Worm (Caenorhabditis elegans) whole organism, young adult: Measurements from ENCODE around the gene srd-21.
"Not testable (repeated sequence)": the region's sequence is repeated elsewhere in the genome, so short reads cannot be mapped to it uniquely, and the experiment has no call there.

ENCODE experiments used
- B0019.2 ChIP-seq: fragments of 200-800 bp; sonication (Bioruptor generic); conservative IDR thresholded peaks from 2 replicates; pipeline ENCODE4 v1.3.6; 2022; ENCODE audit warnings: missing genetic modification reagents, missing genetic modification characterization, missing compliant biosample characterization
- F33H1.4 ChIP-seq: fragments of 200-800 bp; sonication (Bioruptor generic); IDR thresholded peaks from 2 replicates; pipeline ENCODE4 v1.3.6; 2022; ENCODE audit warnings: missing genetic modification reagents, missing genetic modification characterization, missing compliant biosample characterization
- F49E8.2 ChIP-seq: sonication (generic microtip); optimal IDR thresholded peaks from 3 replicates; lab custom pipeline; 2017; ENCODE audit warnings: missing genetic modification characterization, mild to moderate bottlenecking, missing compliant biosample characterization, antibody characterized with exemption, moderate library complexity; ENCODE audit not compliant: insufficient read depth
- F52B5.7 ChIP-seq: sonication (generic microtip); optimal IDR thresholded peaks from 2 replicates; lab custom pipeline; 2016; ENCODE audit warnings: mild to moderate bottlenecking, missing genetic modification characterization, missing compliant biosample characterization
- F57C9.4 ChIP-seq: sonication (generic microtip); optimal IDR thresholded peaks from 2 replicates; lab custom pipeline; 2017; ENCODE audit warnings: mild to moderate bottlenecking, missing genetic modification characterization, missing compliant biosample characterization
- T26A5.8 ChIP-seq: sonication (generic microtip); optimal IDR thresholded peaks from 2 replicates; lab custom pipeline; 2016; ENCODE audit warnings: missing genetic modification characterization, missing compliant biosample characterization
- atf-7 ChIP-seq: sonication (generic microtip); optimal IDR thresholded peaks from 2 replicates; lab custom pipeline; 2017; ENCODE audit warnings: mild to moderate bottlenecking, missing genetic modification characterization, missing compliant biosample characterization
- athp-1 ChIP-seq: sonication (generic microtip); optimal IDR thresholded peaks from 2 replicates; lab custom pipeline; 2017; ENCODE audit warnings: mild to moderate bottlenecking, missing genetic modification characterization, missing compliant biosample characterization
- attf-3 ChIP-seq: fragments of 200-800 bp; sonication (Bioruptor generic); conservative IDR thresholded peaks from 2 replicates; pipeline ENCODE4 v1.3.6; 2022; ENCODE audit warnings: missing genetic modification reagents, missing genetic modification characterization, missing compliant biosample characterization
- ceh-100 ChIP-seq: fragments of 200-800 bp; sonication (Bioruptor generic); IDR thresholded peaks from 2 replicates; pipeline ENCODE4 v1.3.6; 2022; ENCODE audit warnings: missing genetic modification reagents, missing genetic modification characterization, missing compliant biosample characterization
- ceh-27 ChIP-seq: fragments of 200-800 bp; sonication (Bioruptor generic); optimal IDR thresholded peaks from 2 replicates; lab custom pipeline; 2018; ENCODE audit warnings: mild to moderate bottlenecking, missing genetic modification characterization, moderate library complexity, missing compliant biosample characterization
- ceh-40 ChIP-seq: fragments of 200-800 bp; sonication (Bioruptor generic); IDR thresholded peaks from 2 replicates; pipeline ENCODE4 v1.3.6; 2022; ENCODE audit warnings: missing genetic modification characterization, missing compliant biosample characterization
- ceh-79 ChIP-seq: sonication (generic microtip); optimal IDR thresholded peaks from 2 replicates; lab custom pipeline; 2017; ENCODE audit warnings: mild to moderate bottlenecking, missing genetic modification characterization, missing compliant biosample characterization
- chd-7 ChIP-seq: sonication (generic microtip); optimal IDR thresholded peaks from 2 replicates; lab custom pipeline; 2016; ENCODE audit warnings: mild to moderate bottlenecking, missing genetic modification characterization, moderate library complexity, missing compliant biosample characterization
- egl-18 ChIP-seq: fragments of 200-800 bp; sonication (Bioruptor generic); IDR thresholded peaks from 2 replicates; pipeline ENCODE4 v1.3.6; 2022; ENCODE audit warnings: missing genetic modification reagents, missing genetic modification characterization, missing compliant biosample characterization
- him-1 ChIP-seq: sonication (generic microtip); optimal IDR thresholded peaks from 2 replicates; lab custom pipeline; 2016; ENCODE audit warnings: missing genotype, missing genetic modification reagents, missing genetic modification characterization, missing compliant biosample characterization
- hrde-1 ChIP-seq: sonication (generic microtip); optimal IDR thresholded peaks from 2 replicates; lab custom pipeline; 2016; ENCODE audit warnings: missing genetic modification characterization, mild to moderate bottlenecking, missing compliant biosample characterization, moderate library complexity, missing genotype, missing genetic modification reagents, borderline replicate concordance
- hsf-1 ChIP-seq: fragments of 200-800 bp; sonication (Bioruptor generic); IDR thresholded peaks from 2 replicates; pipeline ENCODE4 v1.3.6; 2022; ENCODE audit warnings: missing genetic modification reagents, missing genetic modification characterization, missing compliant biosample characterization
- let-526 ChIP-seq: fragments of 200-800 bp; sonication (Bioruptor generic); IDR thresholded peaks from 2 replicates; pipeline ENCODE4 v1.3.6; 2022; ENCODE audit warnings: missing genetic modification reagents, missing genetic modification characterization, missing compliant biosample characterization
- let-607 ChIP-seq, 2 experiments: fragments of 200-800 bp in 1 of 2; sonication (Bioruptor generic) in 1 of 2; sonication (generic microtip) in 1 of 2; optimal IDR thresholded peaks; 2 replicates each; lab custom pipeline; 2016 to 2018; ENCODE audit warnings: mild to moderate bottlenecking in 2 of 2, missing compliant biosample characterization in 2 of 2, missing genetic modification characterization in 2 of 2, moderate library complexity in 2 of 2, missing genotype in 1 of 2
- lin-40 ChIP-seq: sonication (generic microtip); optimal IDR thresholded peaks from 2 replicates; lab custom pipeline; 2016; ENCODE audit warnings: missing genetic modification characterization, mild to moderate bottlenecking, missing compliant biosample characterization, missing genotype, missing genetic modification reagents
- madf-10 ChIP-seq: sonication (generic microtip); optimal IDR thresholded peaks from 2 replicates; lab custom pipeline; 2016; ENCODE audit warnings: mild to moderate bottlenecking, missing genetic modification characterization, missing compliant biosample characterization
- sea-2 ChIP-seq: fragments of 200-800 bp; sonication (Bioruptor generic); IDR thresholded peaks from 2 replicates; pipeline ENCODE4 v1.3.6; 2022; ENCODE audit warnings: missing genetic modification characterization, missing compliant biosample characterization
- snpc-1.1 ChIP-seq: sonication (generic microtip); optimal IDR thresholded peaks from 2 replicates; lab custom pipeline; 2017; ENCODE audit warnings: missing genetic modification characterization, mild to moderate bottlenecking, missing compliant biosample characterization, antibody characterized with exemption, moderate library complexity, missing genotype, missing genetic modification reagents; ENCODE audit not compliant: insufficient read depth
- snpc-1.3 ChIP-seq: sonication (generic microtip); optimal IDR thresholded peaks from 2 replicates; lab custom pipeline; 2017; ENCODE audit warnings: missing genetic modification characterization, mild to moderate bottlenecking, missing compliant biosample characterization, antibody characterized with exemption, moderate library complexity, missing genotype, missing genetic modification reagents; ENCODE audit not compliant: insufficient read depth
- snpc-3.4 ChIP-seq: sonication (generic microtip); optimal IDR thresholded peaks from 2 replicates; lab custom pipeline; 2017; ENCODE audit warnings: missing genetic modification characterization, mild to moderate bottlenecking, missing compliant biosample characterization, antibody characterized with exemption, moderate library complexity, missing genotype, missing genetic modification reagents
- snpc-4 ChIP-seq, 5 experiments: fragments of 150-350 bp in 1 of 5; sonication (generic microtip) in 4 of 5; optimal IDR thresholded peaks; 2 replicates each; lab custom pipeline; 2014 to 2018; ENCODE audit warnings: missing genetic modification characterization in 5 of 5, missing biosample characterization in 3 of 5, antibody characterized with exemption in 2 of 5, mild to moderate bottlenecking in 2 of 5, missing compliant biosample characterization in 2 of 5, missing genotype in 2 of 5, moderate library complexity in 2 of 5, missing genetic modification reagents in 1 of 5
- tbx-9 ChIP-seq: sonication (generic microtip); optimal IDR thresholded peaks from 2 replicates; lab custom pipeline; 2016; ENCODE audit warnings: borderline replicate concordance, missing genetic modification characterization, inconsistent platforms, missing compliant biosample characterization
- xnd-1 ChIP-seq: sonication (generic microtip); optimal IDR thresholded peaks from 2 replicates; lab custom pipeline; 2016; ENCODE audit warnings: missing genotype, missing genetic modification reagents, missing genetic modification characterization, missing compliant biosample characterization
- ztf-18 ChIP-seq: sonication (generic microtip); optimal IDR thresholded peaks from 2 replicates; lab custom pipeline; 2016; ENCODE audit warnings: missing genotype, mild to moderate bottlenecking, missing genetic modification characterization, missing compliant biosample characterization

Gene srd-21

DNA sequence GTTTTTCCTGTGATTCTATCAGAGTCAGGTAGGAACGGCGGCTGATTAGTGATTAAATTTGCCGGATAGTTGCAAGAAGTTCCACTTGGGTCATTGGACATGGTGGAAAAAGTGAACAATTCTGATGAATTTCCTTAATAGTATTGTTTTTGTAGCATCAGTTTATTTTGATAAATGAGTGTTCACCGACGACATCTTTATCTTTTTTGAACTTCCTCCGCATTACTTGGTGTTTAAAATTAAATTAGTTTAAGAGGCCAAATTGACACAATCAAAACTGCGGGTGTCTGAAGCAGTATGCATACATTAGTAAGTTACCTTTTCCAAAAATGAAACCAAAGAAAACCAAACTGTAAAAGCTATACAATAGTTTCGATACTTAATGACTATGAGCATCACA lies 19.5 kb downstream of the srd-21 start, which contains the start of gene W06G6.11:
Gene W06G6.11, minus strand, starts transcription at position 101 of the 400 bp plus-strand sequence.
- not testable (repeated sequence) for TF ChIP-seq attf-3; F52B5.7 (tag; lab: Kevin White, UChicago); hsf-1 (GFP tag; lab: Robert Waterston, UW)

- TF ChIP-seq let-526 (GFP tag; lab: Robert Waterston, UW); xnd-1 (tag; lab: Kevin White, UChicago); B0019.2 (GFP tag; lab: Robert Waterston, UW): not testable (repeated sequence)
- TF ChIP-seq, all 124 proteins: peak for 0; not testable (repeated sequence) for 124
Measured at ce11 chrV:16654242-16654641, 24.5 kb downstream of the srd-21 start, which contains the start of gene W06G6.15. Gene W06G6.15 (plus strand): TSS chrV:16654542.

ce11 chrV:16660816-16661215 lies 31.1 kb downstream of the srd-21 start, which contains the start of gene Y70C5B.2:
Gene Y70C5B.2 (minus strand): TSS chrV:16660916.
- not testable (repeated sequence) for TF ChIP-seq athp-1; ceh-79 (tag; lab: Kevin White, UChicago); atf-7

DNA sequence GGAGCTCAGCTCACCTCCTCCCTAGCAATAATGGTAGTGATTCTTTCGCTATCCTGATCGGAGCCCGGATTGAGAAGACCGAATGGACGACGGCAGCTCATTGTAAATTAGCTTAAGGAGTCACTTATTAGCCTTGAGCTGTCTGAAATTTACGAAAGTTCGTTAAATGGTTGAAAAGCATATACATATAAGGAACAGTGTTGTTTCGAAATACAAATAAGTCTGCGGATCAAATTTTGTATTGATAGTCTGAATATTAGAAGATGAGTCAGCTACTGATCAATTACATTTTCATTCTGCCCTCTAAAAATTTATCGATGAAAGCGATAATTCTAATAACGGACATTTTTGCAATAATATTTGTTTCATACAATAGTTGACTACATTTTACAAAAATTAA lies 36.9 kb downstream of the srd-21 start, which contains the start of gene F14F8.14:
Gene F14F8.14, minus strand, starts transcription at position 101 of the 400 bp plus-strand sequence.
- no peak for TF ChIP-seq chd-7 (tag; lab: Kevin White, UChicago)
- TF ChIP-seq hrde-1 (tag; lab: Kevin White, UChicago): no peak
- TF ChIP-seq sea-2 (GFP tag; lab: Robert Waterston, UW): no peak
- no peak for TF ChIP-seq F33H1.4 (GFP tag; lab: Robert Waterston, UW)
- no peak for TF ChIP-seq madf-10 (tag; lab: Kevin White, UChicago)
- TF ChIP-seq F57C9.4 (tag; lab: Kevin White, UChicago): no peak
- no peak for TF ChIP-seq egl-18 (GFP tag; lab: Robert Waterston, UW)
- TF ChIP-seq F52B5.7 (tag; lab: Kevin White, UChicago): no peak
- TF ChIP-seq ceh-27: no peak
- TF ChIP-seq ceh-40 (GFP tag; lab: Robert Waterston, UW): no peak
- no peak for TF ChIP-seq let-607 (tag; optimal IDR thresholded peaks at IDR 0.05; lab: Kevin White, UChicago)
- no peak for TF ChIP-seq T26A5.8 (tag; lab: Kevin White, UChicago)
- no peak for TF ChIP-seq him-1 (tag; lab: Kevin White, UChicago)
- TF ChIP-seq lin-40 (tag; lab: Kevin White, UChicago): no peak
- TF ChIP-seq tbx-9 (tag; lab: Kevin White, UChicago): no peak

DNA sequence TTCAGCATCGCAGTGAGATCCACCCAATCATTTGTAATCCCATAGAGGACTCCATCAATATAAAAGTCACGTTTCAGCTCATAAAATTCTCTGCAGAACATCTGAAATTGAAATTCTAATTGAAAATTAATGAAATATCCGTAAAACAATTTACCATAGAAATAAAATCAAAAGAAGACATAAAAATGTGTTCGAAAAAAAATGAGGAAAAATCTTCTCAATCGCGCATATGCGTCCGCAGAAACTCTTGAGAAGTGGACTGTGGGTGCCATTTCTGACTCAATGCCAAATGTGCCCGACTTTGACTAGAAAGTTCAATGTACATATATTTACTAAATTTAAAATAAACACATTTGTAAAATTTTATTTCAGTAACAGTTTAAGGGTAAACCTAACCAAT lies 38.8 kb downstream of the srd-21 start, which contains the start of gene F14F8.9:
Gene F14F8.9, minus strand, starts transcription at position 101 of the 400 bp plus-strand sequence.
- TF ChIP-seq ceh-100 (GFP tag; lab: Robert Waterston, UW): no peak
- TF ChIP-seq, all 124 proteins: peak for 0

DNA sequence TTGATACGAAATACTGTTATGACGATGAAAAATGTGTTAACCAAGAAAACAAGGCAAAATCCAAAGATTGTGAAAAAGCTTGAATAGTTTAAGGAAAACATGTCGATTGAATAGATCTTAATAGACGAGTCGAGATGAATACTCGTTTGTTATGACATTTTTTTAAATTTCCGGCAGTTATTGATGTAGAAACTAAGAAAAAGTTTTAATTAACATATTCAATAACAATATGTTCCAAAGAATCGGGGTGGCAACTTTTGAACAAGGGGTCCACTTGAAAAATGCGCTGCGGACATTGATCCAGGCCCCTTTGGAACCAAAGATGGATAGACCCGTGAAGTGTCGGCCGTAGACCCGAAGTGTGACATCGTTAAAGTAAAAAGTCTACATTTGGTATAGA lies 41.5 kb downstream of the srd-21 start, which contains the start of gene str-61:
Gene str-61, minus strand, starts transcription at position 101 of the 400 bp plus-strand sequence.
- TF ChIP-seq snpc-3.4 (tag; lab: Kevin White, UChicago) (no peak), atf-7 (no peak)

DNA sequence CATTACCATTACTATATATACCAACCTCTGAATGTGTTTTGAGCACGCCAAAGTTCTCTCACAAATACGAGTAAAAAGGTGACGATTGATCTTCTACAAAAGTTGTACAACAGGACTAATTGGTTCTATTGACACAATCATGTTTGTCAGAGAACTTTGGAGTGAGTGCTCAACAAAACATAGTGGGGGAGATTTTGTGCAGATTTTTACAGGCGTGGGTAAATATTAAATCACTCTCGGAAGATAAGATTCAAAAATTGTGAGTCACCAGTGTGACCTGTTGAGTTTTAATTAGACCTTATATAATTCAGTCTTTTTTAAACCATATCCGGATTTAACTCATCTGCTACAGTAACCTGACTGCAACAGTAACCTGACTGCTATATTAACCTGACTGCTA lies 42.5 kb downstream of the srd-21 start, which contains the start of gene F14F8.8:
Gene F14F8.8, minus strand, starts transcription at position 101 of the 400 bp plus-strand sequence.
- TF ChIP-seq snpc-4 (GFP tag; optimal IDR thresholded peaks at IDR 0.05; lab: Kevin White, UChicago) (no peak), snpc-4 (tag; optimal IDR thresholded peaks at IDR 0.05; lab: Kevin White, UChicago) (no peak), snpc-1.3 (tag; lab: Kevin White, UChicago) (no peak), F49E8.2 (tag; lab: Kevin White, UChicago) (no peak), ztf-18 (no peak), snpc-1.1 (tag; lab: Kevin White, UChicago) (no peak)
